Worm (Caenorhabditis elegans) whole organism, L3 larva: Measurements from ENCODE around the gene bgnt-1.5.

ENCODE experiments used
- nhr-11 ChIP-seq: fragments of 150-350 bp; optimal IDR thresholded peaks from 2 replicates; lab custom pipeline; 2014; ENCODE audit warnings: missing biosample characterization, missing genetic modification characterization
- nhr-12 ChIP-seq: fragments of 150-350 bp; optimal IDR thresholded peaks from 2 replicates; lab custom pipeline; 2014; ENCODE audit warnings: missing biosample characterization, missing genetic modification characterization

DNA sequence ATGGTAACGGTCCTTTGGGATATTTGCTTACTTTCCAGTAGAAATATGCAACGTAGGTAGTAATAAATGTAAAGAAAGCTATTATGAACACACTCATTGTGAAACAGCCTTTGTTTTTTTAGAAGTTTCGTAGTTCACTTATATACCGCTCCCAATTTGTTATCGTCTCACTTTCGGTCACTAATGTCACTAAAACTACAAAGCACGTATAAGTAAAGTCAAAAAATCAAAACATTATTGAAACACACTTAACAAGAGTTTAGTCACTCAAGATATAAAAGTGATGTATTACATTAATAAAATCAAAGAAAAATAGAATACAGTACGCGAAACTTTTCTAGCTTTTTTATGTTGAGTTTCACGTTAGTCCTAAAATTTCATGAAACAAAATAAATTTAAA, 41.9 kb upstream of the bgnt-1.5 start, which contains the start of gene cyp-14A3:
- TF ChIP-seq nhr-12 (tag; lab: Kevin White, UChicago) (no peak), nhr-11 (tag; lab: Kevin White, UChicago) (no peak)
